Worm (Caenorhabditis elegans): ENCODE results near the gene hlh-8.

ce11 chrX:8162793-8163192, 46.5 kb downstream of the hlh-8 start, which contains the start of gene F22F1.3:
- TF ChIP-seq lin-39 (tag; optimal IDR thresholded peaks at IDR 0.05) (no peak), unc-98 (GFP tag; IDR thresholded peaks at IDR 0.05) (no peak), skn-1 (tag; optimal IDR thresholded peaks at IDR 0.05) (no peak), ama-1 (optimal IDR thresholded peaks at IDR 0.05) (no peak), fkh-10 (GFP tag; optimal IDR thresholded peaks at IDR 0.05) (no peak), aha-1 (tag; optimal IDR thresholded peaks at IDR 0.05) (no peak), ztf-4 (tag; optimal IDR thresholded peaks at IDR 0.05) (no peak), lin-15B (tag; optimal IDR thresholded peaks at IDR 0.05) (no peak)

All from whole organism, L1 larva.